Worm (Caenorhabditis elegans) whole organism, young adult: Measurements from ENCODE around the gene hcp-2.

ENCODE experiments used
- B0336.3 ChIP-seq: fragments of 200-800 bp; sonication (Bioruptor generic); IDR thresholded peaks from 2 replicates; pipeline ENCODE4 v1.3.6; 2022; ENCODE audit warnings: missing genetic modification characterization, missing compliant biosample characterization
- cebp-1 ChIP-seq, 2 experiments: fragments of 200-800 bp in 1 of 2; sonication (Bioruptor generic) in 1 of 2; sonication (generic microtip) in 1 of 2; IDR thresholded peaks in 1 of 2; optimal IDR thresholded peaks in 1 of 2; 2 replicates each; pipeline versions ENCODE4 v1.3.6 to Lab custom; 2017 to 2022; ENCODE audit warnings: missing compliant biosample characterization in 2 of 2, missing genetic modification characterization in 2 of 2, mild to moderate bottlenecking in 1 of 2, missing genetic modification reagents in 1 of 2, moderate library complexity in 1 of 2
- ekl-4 ChIP-seq: fragments of 200-800 bp; sonication (Bioruptor generic); IDR thresholded peaks from 2 replicates; pipeline ENCODE4 v1.3.6; 2022; ENCODE audit warnings: missing genetic modification reagents, missing genetic modification characterization, missing compliant biosample characterization
- madf-10 ChIP-seq: sonication (generic microtip); optimal IDR thresholded peaks from 2 replicates; lab custom pipeline; 2016; ENCODE audit warnings: mild to moderate bottlenecking, missing genetic modification characterization, missing compliant biosample characterization
- nfya-1 ChIP-seq: sonication (generic microtip); optimal IDR thresholded peaks from 2 replicates; lab custom pipeline; 2017; ENCODE audit warnings: antibody characterized with exemption, missing compliant biosample characterization, missing genetic modification characterization, borderline replicate concordance; ENCODE audit not compliant: insufficient read depth
- snpc-4 ChIP-seq, 5 experiments: fragments of 150-350 bp in 1 of 5; sonication (generic microtip) in 4 of 5; optimal IDR thresholded peaks; 2 replicates each; lab custom pipeline; 2014 to 2018; ENCODE audit warnings: missing genetic modification characterization in 5 of 5, missing biosample characterization in 3 of 5, antibody characterized with exemption in 2 of 5, mild to moderate bottlenecking in 2 of 5, missing compliant biosample characterization in 2 of 5, missing genotype in 2 of 5, moderate library complexity in 2 of 5, missing genetic modification reagents in 1 of 5

ce11 chrV:9616687-9617086, 29.0 kb upstream of the hcp-2 start:
- TF ChIP-seq cebp-1 (GFP tag; IDR thresholded peaks at IDR 0.05; lab: Robert Waterston, UW) = no peak
- no peak for TF ChIP-seq cebp-1 (tag; optimal IDR thresholded peaks at IDR 0.05; lab: Kevin White, UChicago)
- TF ChIP-seq ekl-4 (GFP tag; lab: Robert Waterston, UW) = no peak
- no peak for TF ChIP-seq madf-10
- no peak for TF ChIP-seq snpc-4 (GFP tag; optimal IDR thresholded peaks at IDR 0.05; lab: Kevin White, UChicago)
- TF ChIP-seq snpc-4 (tag; optimal IDR thresholded peaks at IDR 0.05; lab: Kevin White, UChicago) = no peak
- no peak for TF ChIP-seq B0336.3 (GFP tag; lab: Robert Waterston, UW)
- no peak for TF ChIP-seq nfya-1 (tag; lab: Kevin White, UChicago)
